Fruit fly (Drosophila melanogaster): Measurements from ENCODE around the gene nkd.

Gene nkd

dm6 chr3L:19087369-19088275 is 42.4 kb upstream of the nkd start (continued):
- peak; percentile 61 for TF ChIP-seq CG11504 (tag; optimal IDR thresholded peaks at IDR 0.05)
- TF ChIP-seq CG15514 (GFP tag; optimal IDR thresholded peaks at IDR 0.05) = peak; percentile 19
- TF ChIP-seq CoRest (tag; optimal IDR thresholded peaks at IDR 0.05) = peak; percentile 58
- TF ChIP-seq CG6683 (GFP tag; optimal IDR thresholded peaks at IDR 0.05) = peak; percentile 39
- TF ChIP-seq Hmr (GFP tag; optimal IDR thresholded peaks at IDR 0.05) = peak; percentile 69
- peak; percentile 51 for TF ChIP-seq CG10979 (tag; optimal IDR thresholded peaks at IDR 0.05)
- TF ChIP-seq Hand (GFP tag; optimal IDR thresholded peaks at IDR 0.05) = peak; percentile 33
- peak; percentile 34 for TF ChIP-seq nmo (GFP tag; optimal IDR thresholded peaks at IDR 0.05)
- no peak for TF ChIP-seq CG6272 (GFP tag; IDR thresholded peaks at IDR 0.05)
- TF ChIP-seq CG8089 (GFP tag; optimal IDR thresholded peaks at IDR 0.05) = no peak
- TF ChIP-seq CG18619 (GFP tag; optimal IDR thresholded peaks at IDR 0.05) = peak; percentile 21
- TF ChIP-seq CG6813 (GFP tag; optimal IDR thresholded peaks at IDR 0.05) = no peak
- peak; percentile 17 for TF ChIP-seq bcd (GFP tag; optimal IDR thresholded peaks at IDR 0.05)
- peak; percentile 66 for TF ChIP-seq CG2712 (tag; optimal IDR thresholded peaks at IDR 0.05)

DNA sequence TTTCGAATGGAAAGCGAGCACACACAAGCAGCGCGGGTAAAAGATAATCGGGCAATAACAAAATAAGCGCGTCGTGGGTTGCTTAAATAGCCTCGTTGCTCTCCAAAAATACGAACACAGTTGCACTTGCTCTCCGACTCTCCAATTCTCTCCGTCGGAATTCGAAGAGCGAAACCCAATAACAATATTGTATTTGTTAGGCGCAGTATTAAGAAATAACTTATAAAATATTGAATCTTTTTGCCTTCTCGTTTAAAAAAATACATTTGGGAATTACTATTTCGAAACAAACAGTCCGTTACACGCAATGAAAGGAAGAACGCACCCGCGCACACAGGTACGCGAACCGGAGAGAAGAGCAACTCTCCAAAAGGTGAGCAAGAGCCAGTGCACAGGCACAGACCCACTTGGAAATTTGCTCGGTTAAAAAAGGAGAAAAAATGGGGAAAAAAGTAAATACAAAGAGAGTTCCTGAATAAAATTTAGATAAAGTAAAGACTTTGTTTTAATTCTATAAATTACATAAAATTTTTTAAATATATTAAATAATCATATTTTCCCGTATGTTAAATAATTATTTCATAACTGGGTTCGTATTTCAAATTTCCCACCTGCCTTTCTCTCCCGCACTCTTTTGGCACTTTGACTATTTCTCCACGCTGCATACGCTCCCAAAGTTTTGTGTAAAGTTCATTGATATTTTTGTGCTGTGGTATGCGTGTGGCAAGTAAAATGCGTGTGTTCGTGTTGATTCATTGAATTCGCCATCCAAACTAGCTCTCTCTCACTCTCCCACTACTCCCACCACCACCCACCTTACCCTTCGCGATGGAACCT is 41.3 kb upstream of the nkd start, which contains the start of gene Mkp3:
Gene Mkp3 (minus strand): TSS at position 63 of the 837 bp plus-strand sequence.
- TF ChIP-seq CG13775 (GFP tag; optimal IDR thresholded peaks at IDR 0.05) = peak; percentile 90
- TF ChIP-seq CG11696 (GFP tag; IDR thresholded peaks at IDR 0.05) = no peak; the same call in 1 of the 2 replicates
- peak; percentile 89 for TF ChIP-seq CG34376 (GFP tag; optimal IDR thresholded peaks at IDR 0.05)
- TF ChIP-seq gce (GFP tag; IDR thresholded peaks at IDR 0.05) = peak; percentile 73; the same call in 2 of the 3 replicates
- TF ChIP-seq CG8924 (tag; optimal IDR thresholded peaks at IDR 0.05) = peak; percentile 91
- no peak for TF ChIP-seq NC2α (GFP tag; optimal IDR thresholded peaks at IDR 0.05)
- no peak for TF ChIP-seq repo (GFP tag; optimal IDR thresholded peaks at IDR 0.05)
- no peak for TF ChIP-seq Mes4 (GFP tag; optimal IDR thresholded peaks at IDR 0.05)
- peak; percentile 51 for TF ChIP-seq CG10959 (GFP tag; IDR thresholded peaks at IDR 0.05)
- peak; percentile 82 for TF ChIP-seq zfh1 (GFP tag; IDR thresholded peaks at IDR 0.05)
- TF ChIP-seq sd (tag; optimal IDR thresholded peaks at IDR 0.05) = peak; percentile 68
- TF ChIP-seq croc (GFP tag; conservative IDR thresholded peaks at IDR 0.05) = peak; percentile 68; the same call in 1 of the 3 replicates
- peak; percentile 87 for TF ChIP-seq ttk (GFP tag; IDR thresholded peaks at IDR 0.05)
- TF ChIP-seq ewg (GFP tag; optimal IDR thresholded peaks at IDR 0.05) = peak; percentile 51
- peak; percentile 52; the same call in 1 of the 2 replicates for TF ChIP-seq CkIIα-i1 (GFP tag; IDR thresholded peaks at IDR 0.05)
- no peak for TF ChIP-seq Bdp1 (GFP tag; optimal IDR thresholded peaks at IDR 0.05)
- TF ChIP-seq CG33557 (GFP tag; optimal IDR thresholded peaks at IDR 0.05) = peak; percentile 70
- TF ChIP-seq grn (GFP tag; optimal IDR thresholded peaks at IDR 0.05) = no peak
- TF ChIP-seq CG2129 (GFP tag; IDR thresholded peaks at IDR 0.05; ENCODE audit: partially characterized antibody) = no peak
- TF ChIP-seq CG13123 (GFP tag; optimal IDR thresholded peaks at IDR 0.05) = peak; percentile 9
- no peak; the same call in 2 of the 3 replicates for TF ChIP-seq knrl (GFP tag; IDR thresholded peaks at IDR 0.05; ENCODE audit: partially characterized antibody)
- no peak for TF ChIP-seq Dip3 (GFP tag; optimal IDR thresholded peaks at IDR 0.05)
- no peak for TF ChIP-seq inv (GFP tag; IDR thresholded peaks at IDR 0.05; ENCODE audit: partially characterized antibody)
- TF ChIP-seq bsh (GFP tag; optimal IDR thresholded peaks at IDR 0.05) = peak; percentile 71 to 87
- peak; percentile 61 for TF ChIP-seq Chrac-16 (GFP tag; optimal IDR thresholded peaks at IDR 0.05)
- TF ChIP-seq CG14014 (GFP tag; IDR thresholded peaks at IDR 0.05) = peak; percentile 91
- peak; percentile 95 for TF ChIP-seq CG12659 (GFP tag; optimal IDR thresholded peaks at IDR 0.05)
- peak; percentile 94 for TF ChIP-seq vvl (GFP tag; IDR thresholded peaks at IDR 0.05)
- peak; percentile 82 for TF ChIP-seq CG10267 (tag; optimal IDR thresholded peaks at IDR 0.05)
- peak; percentile 76 for TF ChIP-seq Mrtf (GFP tag; IDR thresholded peaks at IDR 0.05)
- no peak for TF ChIP-seq Neu2 (GFP tag; optimal IDR thresholded peaks at IDR 0.05; ENCODE audit: borderline replicate concordance)
